Worm (Caenorhabditis elegans) whole organism, L3 larva: ENCODE measurements around the gene nspe-5.

Experiments
- R02D3.7 ChIP-seq: fragments of 150-350 bp; optimal IDR thresholded peaks from 2 replicates; lab custom pipeline; 2014; ENCODE audit warnings: missing biosample characterization, missing genetic modification characterization
- ZK546.5 ChIP-seq: sonication (generic microtip); optimal IDR thresholded peaks from 2 replicates; lab custom pipeline; 2017; ENCODE audit warnings: missing biosample characterization, missing genetic modification characterization
- aly-2 ChIP-seq: fragments of 150-350 bp; optimal IDR thresholded peaks from 2 replicates; lab custom pipeline; 2014; ENCODE audit warnings: missing biosample characterization, missing genetic modification characterization
- ceh-16 ChIP-seq: sonication (generic microtip); optimal IDR thresholded peaks from 2 replicates; lab custom pipeline; 2017; ENCODE audit warnings: missing biosample characterization, missing genetic modification characterization
- ceh-28 ChIP-seq: fragments of 150-350 bp; optimal IDR thresholded peaks from 2 replicates; lab custom pipeline; 2014; ENCODE audit warnings: missing biosample characterization, missing genetic modification reagents, missing genetic modification characterization
- ceh-82 ChIP-seq: fragments of 150-350 bp; optimal IDR thresholded peaks from 2 replicates; lab custom pipeline; 2014; ENCODE audit warnings: missing biosample characterization, missing genetic modification characterization
- ceh-9 ChIP-seq: sonication (generic microtip); optimal IDR thresholded peaks from 2 replicates; lab custom pipeline; 2018; ENCODE audit warnings: missing biosample characterization, missing genetic modification characterization
- daf-12 ChIP-seq: fragments of 150-350 bp; optimal IDR thresholded peaks from 2 replicates; lab custom pipeline; 2014; ENCODE audit warnings: missing biosample characterization, missing genetic modification reagents, missing genetic modification characterization
- egl-27 ChIP-seq: sonication (generic microtip); optimal IDR thresholded peaks from 4 replicates; lab custom pipeline; 2017; ENCODE audit warnings: missing biosample characterization, missing genetic modification reagents, missing genetic modification characterization
- egl-5 ChIP-seq: fragments of 150-350 bp; optimal IDR thresholded peaks from 2 replicates; lab custom pipeline; 2017; ENCODE audit warnings: missing biosample characterization, missing genetic modification reagents, missing genetic modification characterization, inconsistent platforms
- elt-1 ChIP-seq: fragments of 150-350 bp; optimal IDR thresholded peaks from 2 replicates; lab custom pipeline; 2014; ENCODE audit warnings: missing biosample characterization, missing genetic modification characterization
- elt-2 ChIP-seq: sonication (generic microtip); optimal IDR thresholded peaks from 2 replicates; lab custom pipeline; 2016; ENCODE audit warnings: missing genetic modification reagents, mild to moderate bottlenecking, missing genetic modification characterization, missing compliant biosample characterization
- elt-3 ChIP-seq, 3 experiments: fragments of 150-350 bp in 1 of 3; sonication (generic microtip) in 2 of 3; optimal IDR thresholded peaks; 2 replicates in 2 of 3; 4 replicates in 1 of 3; lab custom pipeline; 2014 to 2017; ENCODE audit warnings: missing biosample characterization in 3 of 3, missing genetic modification characterization in 3 of 3
- eor-1 ChIP-seq, 2 experiments: fragments of 150-350 bp; optimal IDR thresholded peaks; 2 replicates each; lab custom pipeline; 2014 to 2018; ENCODE audit warnings: missing biosample characterization in 2 of 2, missing genetic modification characterization in 2 of 2
- fkh-10 ChIP-seq: sonication (generic microtip); optimal IDR thresholded peaks from 2 replicates; lab custom pipeline; 2017; ENCODE audit warnings: missing biosample characterization, missing genetic modification reagents, missing genetic modification characterization
- fkh-2 ChIP-seq: fragments of 150-350 bp; optimal IDR thresholded peaks from 2 replicates; lab custom pipeline; 2014; ENCODE audit warnings: missing biosample characterization, missing genetic modification reagents, missing genetic modification characterization
- hmg-11 ChIP-seq: sonication (generic microtip); optimal IDR thresholded peaks from 2 replicates; lab custom pipeline; 2016; ENCODE audit warnings: missing genetic modification characterization, missing compliant biosample characterization
- lin-15B ChIP-seq: fragments of 150-350 bp; optimal IDR thresholded peaks from 2 replicates; lab custom pipeline; 2014; ENCODE audit warnings: missing biosample characterization, missing genetic modification characterization
- lin-39 ChIP-seq: fragments of 150-350 bp; optimal IDR thresholded peaks from 2 replicates; lab custom pipeline; 2018; ENCODE audit warnings: missing biosample characterization, missing genetic modification reagents, missing genetic modification characterization
- lsy-12 ChIP-seq: sonication (generic microtip); optimal IDR thresholded peaks from 2 replicates; lab custom pipeline; 2016; ENCODE audit warnings: mild to moderate bottlenecking, missing genetic modification characterization, missing compliant biosample characterization
- mdl-1 ChIP-seq: fragments of 150-350 bp; optimal IDR thresholded peaks from 2 replicates; lab custom pipeline; 2014; ENCODE audit warnings: missing biosample characterization, missing genetic modification characterization
- mml-1 ChIP-seq: fragments of 150-350 bp; sonication (generic microtip); optimal IDR thresholded peaks from 3 replicates; lab custom pipeline; 2014; ENCODE audit warnings: missing biosample characterization, missing genetic modification characterization
- nfya-1 ChIP-seq: sonication (generic microtip); optimal IDR thresholded peaks from 2 replicates; lab custom pipeline; 2017; ENCODE audit warnings: missing genetic modification characterization, mild to moderate bottlenecking, missing compliant biosample characterization, antibody characterized with exemption, moderate library complexity; ENCODE audit not compliant: insufficient read depth
- nhr-11 ChIP-seq: fragments of 150-350 bp; optimal IDR thresholded peaks from 2 replicates; lab custom pipeline; 2014; ENCODE audit warnings: missing biosample characterization, missing genetic modification characterization
- nhr-12 ChIP-seq: fragments of 150-350 bp; optimal IDR thresholded peaks from 2 replicates; lab custom pipeline; 2014; ENCODE audit warnings: missing biosample characterization, missing genetic modification characterization
- nhr-23 ChIP-seq: fragments of 150-350 bp; optimal IDR thresholded peaks from 2 replicates; lab custom pipeline; 2014; ENCODE audit warnings: missing biosample characterization, missing genetic modification reagents, missing genetic modification characterization
- nhr-237 ChIP-seq: fragments of 150-350 bp; optimal IDR thresholded peaks from 2 replicates; lab custom pipeline; 2014; ENCODE audit warnings: missing biosample characterization, missing genetic modification characterization
- nhr-25 ChIP-seq: sonication (generic microtip); optimal IDR thresholded peaks from 2 replicates; lab custom pipeline; 2017; ENCODE audit warnings: missing biosample characterization, missing genetic modification characterization
- nhr-28 ChIP-seq: fragments of 150-350 bp; optimal IDR thresholded peaks from 2 replicates; lab custom pipeline; 2014; ENCODE audit warnings: missing biosample characterization, missing genetic modification characterization
- nhr-43 ChIP-seq: sonication (generic microtip); optimal IDR thresholded peaks from 2 replicates; lab custom pipeline; 2016; ENCODE audit warnings: mild to moderate bottlenecking, missing genetic modification characterization, missing compliant biosample characterization; ENCODE audit not compliant: poor library complexity, severe bottlenecking
- nhr-67 ChIP-seq: fragments of 150-350 bp; optimal IDR thresholded peaks from 2 replicates; lab custom pipeline; 2014; ENCODE audit warnings: missing biosample characterization, missing genetic modification characterization
- nhr-76 ChIP-seq: fragments of 150-350 bp; sonication (generic microtip); optimal IDR thresholded peaks from 5 replicates; lab custom pipeline; 2014; ENCODE audit warnings: missing biosample characterization, missing genetic modification characterization
- nhr-77 ChIP-seq: fragments of 150-350 bp; optimal IDR thresholded peaks from 2 replicates; lab custom pipeline; 2014; ENCODE audit warnings: missing biosample characterization, missing genetic modification characterization
- pha-4 ChIP-seq: fragments of 150-350 bp; optimal IDR thresholded peaks from 2 replicates; lab custom pipeline; 2014; ENCODE audit warnings: missing biosample characterization, missing genetic modification reagents, missing genetic modification characterization
- sea-2 ChIP-seq: fragments of 150-350 bp; sonication (generic microtip); optimal IDR thresholded peaks from 4 replicates; lab custom pipeline; 2014; ENCODE audit warnings: missing biosample characterization, missing genetic modification reagents, missing genetic modification characterization
- snpc-4 ChIP-seq: fragments of 150-350 bp; optimal IDR thresholded peaks from 2 replicates; lab custom pipeline; 2014; ENCODE audit warnings: missing biosample characterization, missing genetic modification characterization
- tbx-2 ChIP-seq: sonication (generic microtip); optimal IDR thresholded peaks from 2 replicates; lab custom pipeline; 2016; ENCODE audit warnings: mild to moderate bottlenecking, missing genetic modification characterization, missing compliant biosample characterization
- unc-39 ChIP-seq: sonication (generic microtip); optimal IDR thresholded peaks from 4 replicates; lab custom pipeline; 2017; ENCODE audit warnings: missing biosample characterization, missing genetic modification characterization
- unc-62 ChIP-seq: fragments of 150-350 bp; sonication (generic microtip); optimal IDR thresholded peaks from 4 replicates; lab custom pipeline; 2014; ENCODE audit warnings: missing biosample characterization, missing genetic modification reagents, missing genetic modification characterization
- ztf-11 ChIP-seq: fragments of 150-350 bp; optimal IDR thresholded peaks from 2 replicates; lab custom pipeline; 2014; ENCODE audit warnings: missing biosample characterization, missing genetic modification characterization
- ztf-4 ChIP-seq: fragments of 150-350 bp; optimal IDR thresholded peaks from 2 replicates; lab custom pipeline; 2014; ENCODE audit warnings: missing biosample characterization, missing genetic modification characterization

The nspe-5 gene

DNA sequence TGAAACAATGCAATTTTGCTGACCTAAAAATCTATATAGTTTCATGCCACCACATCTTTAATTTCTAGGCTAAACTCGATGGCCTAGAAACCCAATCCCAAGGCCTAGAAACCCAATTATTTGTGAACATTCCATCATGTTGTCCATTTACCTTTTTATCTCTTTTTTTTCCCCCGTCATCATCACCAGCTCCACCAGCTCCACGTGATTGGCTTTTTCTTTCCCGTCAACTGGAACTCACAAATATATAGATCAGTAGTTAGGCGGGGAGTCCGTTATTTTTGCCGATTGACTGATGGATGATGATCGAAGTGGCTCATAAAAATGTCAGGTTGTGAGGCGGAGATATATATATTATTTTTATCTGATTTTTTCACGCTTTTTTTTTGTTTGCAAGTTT lies 29.7 kb downstream of the nspe-5 start:
- no peak for TF ChIP-seq ceh-28 (tag; lab: Kevin White, UChicago)
- peak; percentile 79 for TF ChIP-seq egl-5 (tag; lab: Kevin White, UChicago)
- TF ChIP-seq egl-27 (tag; lab: Kevin White, UChicago): no peak
- no peak for TF ChIP-seq daf-12 (tag; lab: Kevin White, UChicago)
- TF ChIP-seq sea-2: no peak
- no peak for TF ChIP-seq nhr-11 (tag; lab: Kevin White, UChicago)
- no peak for TF ChIP-seq ztf-4 (tag; lab: Kevin White, UChicago)
- TF ChIP-seq mml-1 (tag; lab: Kevin White, UChicago): no peak
- TF ChIP-seq fkh-10 (GFP tag; lab: Kevin White, UChicago): no peak
- TF ChIP-seq nhr-43: no peak
- peak; percentile 20 for TF ChIP-seq snpc-4 (tag; lab: Kevin White, UChicago)
- no peak for TF ChIP-seq nfya-1 (tag; lab: Kevin White, UChicago)
- TF ChIP-seq, all 47 proteins: peak for 2

ce11 chrII:12659676-12660371 lies 31.2 kb downstream of the nspe-5 start:
- no peak for TF ChIP-seq pha-4 (tag; lab: Kevin White, UChicago)
- no peak for TF ChIP-seq ceh-16
- peak; percentile 22 for TF ChIP-seq lin-15B (tag; lab: Kevin White, UChicago)
- TF ChIP-seq unc-62 (GFP tag; lab: Kevin White, UChicago): no peak
- no peak for TF ChIP-seq daf-12 (tag; lab: Kevin White, UChicago)
- peak; percentile 38 for TF ChIP-seq hmg-11
- no peak for TF ChIP-seq ceh-9
- TF ChIP-seq elt-3 (tag; optimal IDR thresholded peaks at IDR 0.05; lab: Kevin White, UChicago): no peak
- no peak for TF ChIP-seq nhr-67 (tag; lab: Kevin White, UChicago)
- no peak for TF ChIP-seq aly-2 (tag; lab: Kevin White, UChicago)
- TF ChIP-seq lsy-12 (tag; lab: Kevin White, UChicago): no peak
- no peak for TF ChIP-seq nhr-11 (tag; lab: Kevin White, UChicago)
- peak; percentile 2 for TF ChIP-seq egl-5 (tag; lab: Kevin White, UChicago)
- no peak for TF ChIP-seq ceh-28 (tag; lab: Kevin White, UChicago)
- TF ChIP-seq nhr-28 (tag; lab: Kevin White, UChicago): no peak
- no peak for TF ChIP-seq nhr-25
- no peak for TF ChIP-seq nhr-76 (tag; lab: Kevin White, UChicago)
- TF ChIP-seq egl-27 (tag; lab: Kevin White, UChicago): no peak
- peak; percentile 47 for TF ChIP-seq lin-39
- TF ChIP-seq unc-39 (tag; lab: Kevin White, UChicago): no peak
- TF ChIP-seq sea-2: no peak
- TF ChIP-seq snpc-4 (tag; lab: Kevin White, UChicago): peak; percentile 34
- no peak for TF ChIP-seq ztf-11
- no peak for TF ChIP-seq elt-1
- no peak for TF ChIP-seq tbx-2
- no peak for TF ChIP-seq mml-1 (tag; lab: Kevin White, UChicago)
- TF ChIP-seq nhr-77: no peak
- TF ChIP-seq nhr-237 (tag; lab: Kevin White, UChicago): no peak
- TF ChIP-seq nhr-12 (tag; lab: Kevin White, UChicago): no peak
- TF ChIP-seq ztf-4 (tag; lab: Kevin White, UChicago): no peak
- TF ChIP-seq ceh-82 (tag; lab: Kevin White, UChicago): no peak
- TF ChIP-seq R02D3.7: no peak
- peak; percentile 38 for TF ChIP-seq nfya-1 (tag; lab: Kevin White, UChicago)
- TF ChIP-seq nhr-23 (tag; lab: Kevin White, UChicago): no peak
- no peak for TF ChIP-seq eor-1 (tag; optimal IDR thresholded peaks at IDR 0.05; lab: Kevin White, UChicago)
- no peak for TF ChIP-seq fkh-2 (tag; lab: Kevin White, UChicago)
- TF ChIP-seq ZK546.5 (tag; lab: Kevin White, UChicago): no peak
- no peak for TF ChIP-seq elt-2 (tag; lab: Kevin White, UChicago)
- TF ChIP-seq mdl-1 (tag; lab: Kevin White, UChicago): no peak
